Fruit fly (Drosophila melanogaster): ENCODE results near the gene Rsph1.
A peak's percentile ranks its signal among the peaks of the same experiment; 100 is the strongest.

Rsph1 gene

DNA sequence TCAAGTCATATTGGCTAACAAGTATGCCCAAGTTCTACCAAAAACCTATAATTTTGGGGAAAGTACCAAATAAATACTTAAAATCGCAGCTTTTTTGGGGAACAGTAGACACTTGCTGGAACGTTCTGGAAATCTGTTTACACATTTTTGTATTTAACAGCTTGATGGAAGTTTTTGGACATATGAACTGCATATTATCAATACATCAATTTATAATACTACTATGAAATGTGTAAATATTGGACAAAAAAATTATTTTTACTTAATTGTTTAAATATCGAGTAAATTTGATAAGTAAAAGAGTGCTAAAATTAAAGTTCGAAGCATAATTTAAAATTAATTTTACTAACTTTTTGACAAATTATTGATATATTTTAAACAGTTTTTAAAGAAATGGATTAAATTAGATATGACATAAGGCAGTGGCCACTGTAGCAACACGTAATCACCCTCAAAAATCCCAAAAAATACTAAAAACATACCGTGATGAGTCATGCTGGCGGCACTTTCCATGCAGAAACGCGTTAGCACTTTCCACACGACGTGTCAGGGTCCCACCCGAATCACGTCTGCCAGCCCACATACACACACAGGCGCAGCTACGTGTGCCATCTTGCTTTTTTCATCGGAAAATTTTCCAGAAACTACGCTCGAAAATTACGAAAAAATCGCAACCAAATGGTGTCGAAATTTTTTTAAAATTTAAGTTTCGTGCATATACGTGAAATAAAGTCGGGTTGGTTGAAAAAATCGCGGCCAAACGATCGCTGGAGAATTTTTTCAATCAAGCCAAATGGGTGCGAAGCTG, 18.1 kb upstream of the Rsph1 start, which contains the start of gene Sirt1:
Gene Sirt1, plus strand, starts transcription at position 571 of the 808 bp plus-strand sequence.
- no peak for TF ChIP-seq h (optimal IDR thresholded peaks at IDR 0.05)
- TF ChIP-seq Sin3A (optimal IDR thresholded peaks at IDR 0.05): peak; percentile 36

DNA sequence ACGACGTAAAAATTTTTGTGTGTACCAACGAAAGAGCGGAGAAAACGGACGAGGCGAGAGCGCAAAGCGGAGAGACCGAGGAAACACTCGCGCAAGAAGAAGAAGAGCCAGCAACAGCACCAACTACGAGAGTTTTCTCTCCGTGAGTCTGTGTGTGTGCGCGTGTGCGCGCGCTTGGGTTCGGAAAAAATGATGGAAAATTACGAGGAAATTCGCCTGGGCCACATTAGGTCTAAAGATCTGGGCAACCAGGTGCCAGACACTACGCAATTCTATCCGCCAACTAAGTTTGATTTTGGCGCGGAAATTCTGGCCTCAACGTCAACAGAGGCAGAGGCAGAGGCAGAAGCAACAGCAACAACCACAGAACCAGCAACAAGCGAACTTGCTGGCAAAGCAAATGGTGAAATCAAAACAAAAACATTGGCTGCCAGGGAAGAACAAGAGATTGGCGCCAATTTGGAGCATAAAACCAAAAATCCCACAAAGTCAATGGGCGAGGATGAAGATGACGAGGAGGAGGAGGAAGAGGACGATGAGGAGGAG, 17.4 kb upstream of the Rsph1 start, which contains the start of gene DnaJ-H:
Gene DnaJ-H, minus strand, starts transcription at position 271 of the 546 bp plus-strand sequence.
- TF ChIP-seq h (optimal IDR thresholded peaks at IDR 0.05) (no peak), psq (optimal IDR thresholded peaks at IDR 0.05) (peak; percentile 65)

DNA sequence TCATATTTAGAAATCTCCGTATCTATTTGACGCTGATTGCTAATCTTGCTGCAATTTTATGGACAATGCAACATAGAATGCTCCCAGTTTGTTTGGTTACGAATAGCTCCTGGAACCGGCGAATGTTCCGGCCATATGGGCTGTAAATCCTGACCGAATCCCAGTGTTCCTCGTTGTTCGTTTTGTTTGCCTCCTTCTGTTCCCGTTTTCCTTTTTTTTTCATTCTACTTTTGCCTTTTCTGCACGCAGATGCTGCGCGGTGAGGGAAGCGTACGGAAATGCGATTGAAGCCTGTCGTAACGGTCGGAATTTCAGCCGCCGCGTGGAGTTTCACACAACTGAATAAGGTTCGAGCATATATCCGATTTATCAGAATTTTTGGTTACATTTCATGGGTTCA, 7.1 kb upstream of the Rsph1 start, which contains the start of gene CG43925:
Gene CG43925, plus strand, starts transcription at position 301 of the 400 bp plus-strand sequence.
- TF ChIP-seq psq (optimal IDR thresholded peaks at IDR 0.05) (no peak), h (optimal IDR thresholded peaks at IDR 0.05) (no peak), Myc (optimal IDR thresholded peaks at IDR 0.05) (no peak), Sin3A (optimal IDR thresholded peaks at IDR 0.05) (no peak), ttk (optimal IDR thresholded peaks at IDR 0.05) (no peak), insv (optimal IDR thresholded peaks at IDR 0.05) (no peak)

DNA sequence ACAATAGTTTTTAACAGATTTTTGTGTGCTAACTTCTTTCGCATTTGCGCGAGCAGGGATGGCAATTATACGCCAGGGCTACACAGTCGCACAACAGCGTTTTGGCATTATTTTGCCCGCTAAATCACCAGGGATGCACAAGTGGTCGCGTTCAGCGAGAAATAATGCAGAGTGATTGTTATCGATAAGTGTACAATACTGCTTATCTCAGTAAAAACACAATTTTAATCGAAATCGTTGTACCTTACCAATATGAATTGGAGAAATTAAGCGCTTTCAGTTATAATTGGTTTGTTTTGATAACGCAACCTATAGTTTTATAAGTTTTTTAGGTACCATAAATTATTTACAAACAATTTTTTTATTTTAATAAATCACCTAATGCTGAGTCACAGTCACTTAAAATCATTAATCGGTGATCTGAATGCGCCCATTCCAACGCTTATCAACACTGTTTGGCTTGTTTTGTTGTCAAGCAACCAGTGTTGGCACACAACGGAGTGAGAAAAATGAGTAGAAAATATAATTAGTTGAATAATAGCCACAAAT, 6.5 kb upstream of the Rsph1 start, which contains the start of the genes Sfmbt and CG5439:
Gene Sfmbt, minus strand, starts transcription at position 85 of the 549 bp plus-strand sequence.
Gene CG5439, plus strand, starts transcription at position 450 of the 549 bp plus-strand sequence.
- no peak for TF ChIP-seq Sin3A (optimal IDR thresholded peaks at IDR 0.05)
- no peak for TF ChIP-seq ttk (optimal IDR thresholded peaks at IDR 0.05)
- no peak for TF ChIP-seq psq (optimal IDR thresholded peaks at IDR 0.05)
- TF ChIP-seq h (optimal IDR thresholded peaks at IDR 0.05): no peak
- TF ChIP-seq Myc (optimal IDR thresholded peaks at IDR 0.05): no peak
- TF ChIP-seq insv (optimal IDR thresholded peaks at IDR 0.05): no peak

DNA sequence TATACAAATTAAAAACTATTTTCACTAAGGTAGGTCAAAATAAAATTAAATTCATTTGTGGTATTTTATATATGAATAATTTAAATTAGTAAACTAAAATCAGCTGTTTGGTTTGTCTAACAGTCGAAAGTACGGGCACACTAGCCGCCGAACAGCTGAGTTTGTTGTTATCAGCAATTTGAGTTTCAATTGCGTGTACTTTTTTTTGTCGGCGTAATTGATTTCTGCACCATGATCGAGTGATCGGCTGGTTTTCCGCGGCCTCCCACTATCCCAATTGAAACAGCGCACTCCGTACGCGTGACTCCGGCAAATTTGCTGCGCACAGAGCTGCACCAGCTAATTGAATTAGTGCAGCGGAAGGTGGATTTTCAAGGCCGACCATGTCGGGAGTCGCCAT, 4.2 kb upstream of the Rsph1 start, which contains the start of gene Alg7:
Gene Alg7, plus strand, starts transcription at position 153 of the 400 bp plus-strand sequence.
- TF ChIP-seq psq (optimal IDR thresholded peaks at IDR 0.05): no peak
- TF ChIP-seq insv (optimal IDR thresholded peaks at IDR 0.05): peak; percentile 53

DNA sequence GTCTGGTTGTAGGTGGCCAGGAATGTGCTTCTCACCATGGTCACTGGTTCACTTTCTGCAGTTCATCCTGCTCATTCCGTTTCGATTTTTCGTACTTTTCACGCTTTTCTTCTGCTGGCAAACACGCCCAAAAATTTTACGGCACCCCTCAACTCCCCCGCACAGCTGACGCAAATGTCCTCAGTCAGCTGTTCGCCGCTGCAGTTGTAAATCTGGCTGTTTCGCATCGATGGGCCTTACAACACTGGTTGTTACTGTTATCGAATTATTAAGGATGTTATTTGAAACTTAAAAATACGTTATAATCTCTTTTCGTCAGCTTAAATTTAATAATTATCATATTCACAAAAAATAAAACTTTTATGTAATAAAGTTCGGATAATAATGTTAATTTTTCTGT, 835 bp upstream of the Rsph1 start, which contains the start of gene Mgat3:
Gene Mgat3, minus strand, starts transcription at position 182 of the 400 bp plus-strand sequence.
- TF ChIP-seq h (optimal IDR thresholded peaks at IDR 0.05) (no peak), ttk (optimal IDR thresholded peaks at IDR 0.05) (no peak), psq (optimal IDR thresholded peaks at IDR 0.05) (no peak), Sin3A (optimal IDR thresholded peaks at IDR 0.05) (no peak), insv (optimal IDR thresholded peaks at IDR 0.05) (no peak), Myc (optimal IDR thresholded peaks at IDR 0.05) (no peak)

DNA sequence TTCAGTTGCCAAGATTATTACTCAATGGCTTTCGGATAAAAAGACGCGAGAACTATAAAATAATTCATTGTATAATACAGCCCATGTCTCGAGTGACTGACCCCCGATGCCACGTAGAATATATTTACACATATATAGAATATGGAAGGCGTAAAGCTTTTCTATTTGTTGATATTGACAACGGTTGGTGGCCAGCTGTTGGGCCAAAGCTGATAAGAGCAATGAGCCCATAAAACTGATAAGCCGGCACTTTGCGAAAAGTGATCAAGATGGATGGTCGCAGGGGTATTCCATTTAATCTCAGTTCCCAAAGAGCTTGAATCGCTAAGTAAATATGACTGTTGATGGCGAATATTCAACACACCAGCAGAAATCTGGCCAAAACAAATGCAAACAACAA, 7.3 kb downstream of the Rsph1 start:
- TF ChIP-seq Sin3A (optimal IDR thresholded peaks at IDR 0.05): no peak
- no peak for TF ChIP-seq insv (optimal IDR thresholded peaks at IDR 0.05)
- TF ChIP-seq h (optimal IDR thresholded peaks at IDR 0.05): no peak
- TF ChIP-seq psq (optimal IDR thresholded peaks at IDR 0.05): no peak
- TF ChIP-seq ttk (optimal IDR thresholded peaks at IDR 0.05): no peak
- TF ChIP-seq Myc (optimal IDR thresholded peaks at IDR 0.05): no peak

DNA sequence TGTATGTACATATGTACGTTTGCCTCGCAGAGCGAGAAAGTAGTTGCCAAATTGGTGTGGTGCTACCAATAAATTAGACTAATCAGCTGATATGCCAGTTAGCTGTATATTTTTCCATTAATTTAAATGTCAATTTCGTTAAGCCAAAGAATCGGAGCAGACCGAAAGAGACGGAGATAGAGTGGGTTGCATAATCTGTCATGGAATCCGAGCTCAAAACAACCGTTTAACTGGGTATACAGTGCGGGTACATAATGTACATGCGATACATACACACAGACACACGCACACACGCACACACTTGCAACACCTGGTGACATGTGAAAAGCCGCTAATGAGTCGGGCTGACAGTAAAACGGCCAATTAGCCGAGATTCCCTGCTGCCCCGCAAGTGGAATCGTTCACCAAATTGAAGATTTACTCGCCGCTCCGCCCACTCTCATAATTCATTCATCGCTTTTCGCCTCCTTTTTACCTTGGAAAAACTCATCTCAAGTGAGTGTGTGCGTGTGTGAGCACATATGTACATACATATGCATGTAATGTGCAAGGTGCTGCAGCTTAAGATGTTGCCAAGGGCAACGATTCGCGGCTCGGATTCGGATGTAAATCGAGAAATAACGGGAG, 7.9 kb downstream of the Rsph1 start:
- TF ChIP-seq ttk (optimal IDR thresholded peaks at IDR 0.05) (no peak), h (optimal IDR thresholded peaks at IDR 0.05) (no peak), psq (optimal IDR thresholded peaks at IDR 0.05) (no peak), Myc (optimal IDR thresholded peaks at IDR 0.05) (no peak), insv (optimal IDR thresholded peaks at IDR 0.05) (no peak), Sin3A (optimal IDR thresholded peaks at IDR 0.05) (no peak)

DNA sequence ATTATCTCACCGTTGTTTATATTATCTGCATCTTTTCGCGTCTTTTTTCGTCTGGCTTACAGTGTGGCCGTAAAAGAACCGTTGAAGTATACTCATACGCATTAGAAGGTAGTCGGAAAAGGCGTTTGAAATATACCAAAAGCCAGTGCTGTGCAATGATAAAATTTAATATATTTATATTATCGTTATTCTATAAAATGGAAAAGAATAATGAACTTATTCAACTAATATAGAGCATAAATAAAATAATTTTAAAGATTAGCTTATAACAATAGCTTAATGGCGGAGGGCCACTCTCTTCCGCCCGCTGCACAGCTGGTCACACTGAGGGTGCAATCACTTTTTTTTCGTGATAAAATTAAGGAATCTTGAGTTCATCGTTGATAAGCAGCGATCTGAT, 8.6 kb downstream of the Rsph1 start, which contains the start of the genes CG16974 and Edem2:
Gene CG16974, minus strand, starts transcription at position 86 of the 400 bp plus-strand sequence.
Gene Edem2, plus strand, starts transcription at position 308 of the 400 bp plus-strand sequence.
- TF ChIP-seq Sin3A (optimal IDR thresholded peaks at IDR 0.05) (no peak), Myc (optimal IDR thresholded peaks at IDR 0.05) (no peak), ttk (optimal IDR thresholded peaks at IDR 0.05) (no peak), h (optimal IDR thresholded peaks at IDR 0.05) (no peak), psq (optimal IDR thresholded peaks at IDR 0.05) (no peak), insv (optimal IDR thresholded peaks at IDR 0.05) (no peak)

DNA sequence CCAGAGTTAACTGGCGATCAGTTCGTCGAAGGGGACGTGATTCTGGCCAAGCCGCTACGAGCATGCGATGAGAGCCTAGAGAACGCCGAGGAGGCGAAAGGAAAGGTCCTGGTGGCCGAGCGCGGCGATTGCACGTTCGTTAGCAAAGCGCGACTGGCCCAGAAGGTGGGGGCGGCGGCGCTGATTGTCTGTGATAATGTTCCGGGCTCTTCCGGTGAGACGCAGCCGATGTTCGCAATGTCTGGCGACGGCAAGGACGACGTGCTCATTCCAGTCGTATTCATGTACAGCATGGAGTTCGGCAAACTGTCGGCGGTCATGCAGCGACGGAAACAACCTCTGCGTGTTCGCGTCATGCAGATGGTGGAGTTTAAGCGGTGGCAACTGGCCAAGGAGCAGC, 12.6 kb downstream of the Rsph1 start:
- TF ChIP-seq ttk (optimal IDR thresholded peaks at IDR 0.05) (no peak), Myc (optimal IDR thresholded peaks at IDR 0.05) (no peak), h (optimal IDR thresholded peaks at IDR 0.05) (no peak), insv (optimal IDR thresholded peaks at IDR 0.05) (no peak), psq (optimal IDR thresholded peaks at IDR 0.05) (no peak), Sin3A (optimal IDR thresholded peaks at IDR 0.05) (no peak)

DNA sequence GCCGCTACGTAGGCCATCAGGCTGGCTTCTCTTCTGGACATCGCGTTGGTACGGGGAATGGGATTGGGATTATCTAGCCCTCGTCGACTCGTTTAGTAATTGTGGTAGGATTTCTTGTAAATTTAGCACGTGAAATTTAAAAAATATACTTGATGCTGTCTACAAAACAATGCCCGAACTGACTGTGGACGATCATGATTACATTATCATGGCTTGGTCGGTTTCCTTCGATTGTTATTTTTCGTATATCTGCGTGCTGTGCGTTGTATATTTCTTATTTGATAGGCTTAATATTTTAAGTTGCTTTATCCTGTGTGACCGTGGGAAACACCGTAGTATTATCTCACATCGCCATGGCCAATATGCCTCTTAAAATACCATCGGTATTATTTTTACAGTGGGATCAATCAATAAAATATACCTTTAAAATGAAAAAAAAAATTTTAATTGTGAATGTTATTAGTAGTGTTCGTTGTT, 19.7 kb downstream of the Rsph1 start, which contains the start of gene CG16972:
Gene CG16972, minus strand, starts transcription at position 336 of the 477 bp plus-strand sequence.
- TF ChIP-seq Sin3A (optimal IDR thresholded peaks at IDR 0.05) (no peak), psq (optimal IDR thresholded peaks at IDR 0.05) (no peak), insv (optimal IDR thresholded peaks at IDR 0.05) (no peak), ttk (optimal IDR thresholded peaks at IDR 0.05) (no peak), Myc (optimal IDR thresholded peaks at IDR 0.05) (no peak), h (optimal IDR thresholded peaks at IDR 0.05) (no peak)

Data from Kc167 (cell line).